Fruit fly (Drosophila melanogaster): ENCODE measurements around the gene mld.

mld gene

dm6 chr3R:24634312-24634711 is 48.9 kb downstream of the mld start:
- TF ChIP-seq Gug (GFP tag; IDR thresholded peaks at IDR 0.05) (no peak), dsx (GFP tag; optimal IDR thresholded peaks at IDR 0.05; ENCODE audit: poor library complexity, severe bottlenecking) (no peak), CG6792 (GFP tag; optimal IDR thresholded peaks at IDR 0.05) (no peak), salr (GFP tag; optimal IDR thresholded peaks at IDR 0.05) (no peak), CG6276 (GFP tag; optimal IDR thresholded peaks at IDR 0.05) (no peak), svp (GFP tag) (peak; percentile 83), CG8632 (GFP tag; optimal IDR thresholded peaks at IDR 0.05) (no peak)

dm6 chr3R:24634957-24635356 is 49.5 kb downstream of the mld start, which contains the start of gene MtnF:
TSS of gene MtnF (minus strand) at chr3R:24635165.
- TF ChIP-seq Eip78C (GFP tag) = no peak
- no peak for TF ChIP-seq dsx (GFP tag; optimal IDR thresholded peaks at IDR 0.05; ENCODE audit: poor library complexity, severe bottlenecking)
- TF ChIP-seq salr (GFP tag; optimal IDR thresholded peaks at IDR 0.05) = no peak
- TF ChIP-seq CG10669 (GFP tag; optimal IDR thresholded peaks at IDR 0.05) = no peak
- TF ChIP-seq pdm3 (GFP tag; optimal IDR thresholded peaks at IDR 0.05) = no peak
- TF ChIP-seq achi (GFP tag; optimal IDR thresholded peaks at IDR 0.05) = no peak
- no peak for TF ChIP-seq CG11762 (GFP tag; optimal IDR thresholded peaks at IDR 0.05; ENCODE audit: insufficient read depth)
- TF ChIP-seq CG3919 (GFP tag; optimal IDR thresholded peaks at IDR 0.05) = no peak
- TF ChIP-seq Eip93F (GFP tag; optimal IDR thresholded peaks at IDR 0.05) = no peak
- TF ChIP-seq Lpt (GFP tag; optimal IDR thresholded peaks at IDR 0.05) = no peak
- TF ChIP-seq lz (GFP tag; optimal IDR thresholded peaks at IDR 0.05) = no peak
- TF ChIP-seq ss (GFP tag; optimal IDR thresholded peaks at IDR 0.05) = no peak
- TF ChIP-seq fd59A (GFP tag; optimal IDR thresholded peaks at IDR 0.05) = no peak
- TF ChIP-seq OdsH (GFP tag; optimal IDR thresholded peaks at IDR 0.05) = no peak
- TF ChIP-seq CG6792 (GFP tag; optimal IDR thresholded peaks at IDR 0.05) = no peak
- TF ChIP-seq Ets21C (GFP tag; optimal IDR thresholded peaks at IDR 0.05) = no peak
- TF ChIP-seq Sox14 (GFP tag; optimal IDR thresholded peaks at IDR 0.05) = no peak
- no peak for TF ChIP-seq esn (GFP tag; optimal IDR thresholded peaks at IDR 0.05)
- no peak for TF ChIP-seq CG4318 (GFP tag; optimal IDR thresholded peaks at IDR 0.05)
- no peak for TF ChIP-seq Met (GFP tag; optimal IDR thresholded peaks at IDR 0.05)

- TF ChIP-seq CG6163 (GFP tag; IDR thresholded peaks at IDR 0.05) (0 out of 3 replicates have a peak, but pooled peaks have one; percentile 14), eg (GFP tag; IDR thresholded peaks at IDR 0.05) (0 out of 3 replicates have a peak, but pooled peaks have one; percentile 27), CG31627 (GFP tag; optimal IDR thresholded peaks at IDR 0.05) (no peak)
Observed at dm6 chr3R:24649923-24650322, 64.5 kb downstream of the mld start, which contains the start of the genes puf and ash2. TSS of gene puf (minus strand) at chr3R:24650043. TSS of gene ash2 (plus strand) at chr3R:24650125.

dm6 chr3R:24651044-24651459 is 65.6 kb downstream of the mld start:
- TF ChIP-seq cyc (GFP tag; optimal IDR thresholded peaks at IDR 0.05) = no peak
- TF ChIP-seq CG3032 (tag; optimal IDR thresholded peaks at IDR 0.05) = no peak
- no peak for TF ChIP-seq Hr4 (GFP tag; optimal IDR thresholded peaks at IDR 0.05)
- peak; percentile 64 for TF ChIP-seq CG15336 (GFP tag; IDR thresholded peaks at IDR 0.05)
- no peak for TF ChIP-seq Blimp-1 (GFP tag; optimal IDR thresholded peaks at IDR 0.05)
- TF ChIP-seq CG3919 (GFP tag; optimal IDR thresholded peaks at IDR 0.05) = no peak
- TF ChIP-seq Eip75B (GFP tag; optimal IDR thresholded peaks at IDR 0.05) = no peak
- no peak for TF ChIP-seq CG8632 (GFP tag; optimal IDR thresholded peaks at IDR 0.05)
- no peak for TF ChIP-seq Gug (GFP tag; IDR thresholded peaks at IDR 0.05)
- no peak for TF ChIP-seq net (GFP tag; optimal IDR thresholded peaks at IDR 0.05)
- TF ChIP-seq ss (GFP tag; optimal IDR thresholded peaks at IDR 0.05) = no peak
- no peak for TF ChIP-seq fd85E (GFP tag; optimal IDR thresholded peaks at IDR 0.05)
- TF ChIP-seq Eip78C (GFP tag) = no peak
- no peak for TF ChIP-seq CG8319 (GFP tag; optimal IDR thresholded peaks at IDR 0.05)
- peak; percentile 64 for TF ChIP-seq CG1621 (tag; optimal IDR thresholded peaks at IDR 0.05)
- no peak for TF ChIP-seq CG11762 (GFP tag; optimal IDR thresholded peaks at IDR 0.05; ENCODE audit: insufficient read depth)
- no peak for TF ChIP-seq CG6276 (GFP tag; optimal IDR thresholded peaks at IDR 0.05)
- TF ChIP-seq Ets96B (tag; optimal IDR thresholded peaks at IDR 0.05) = no peak
- TF ChIP-seq Sox15 (GFP tag; optimal IDR thresholded peaks at IDR 0.05) = no peak
- no peak for TF ChIP-seq spab (GFP tag; optimal IDR thresholded peaks at IDR 0.05)
- TF ChIP-seq vri (GFP tag; optimal IDR thresholded peaks at IDR 0.05) = no peak
- TF ChIP-seq pdm3 (GFP tag; optimal IDR thresholded peaks at IDR 0.05) = no peak
- no peak for TF ChIP-seq OdsH (GFP tag; optimal IDR thresholded peaks at IDR 0.05)
- TF ChIP-seq salr (GFP tag; optimal IDR thresholded peaks at IDR 0.05) = no peak
- TF ChIP-seq Eip93F (GFP tag; optimal IDR thresholded peaks at IDR 0.05) = no peak
- TF ChIP-seq lz (GFP tag; optimal IDR thresholded peaks at IDR 0.05) = no peak
- TF ChIP-seq Hr38 (GFP tag; optimal IDR thresholded peaks at IDR 0.05) = no peak
- no peak for TF ChIP-seq CG34406 (GFP tag; optimal IDR thresholded peaks at IDR 0.05)
- peak; percentile 49 for TF ChIP-seq dsx (GFP tag; optimal IDR thresholded peaks at IDR 0.05; ENCODE audit: poor library complexity, severe bottlenecking)
- peak; percentile 38; the same call in 1 of the 3 replicates for TF ChIP-seq eg (GFP tag; IDR thresholded peaks at IDR 0.05)
- peak; percentile 59 for TF ChIP-seq Lpt (GFP tag; optimal IDR thresholded peaks at IDR 0.05)
- no peak for TF ChIP-seq CG31627 (GFP tag; optimal IDR thresholded peaks at IDR 0.05)
- TF ChIP-seq esn (GFP tag; optimal IDR thresholded peaks at IDR 0.05) = peak; percentile 8

All from whole organism, prepupa.